Fruit fly (Drosophila melanogaster) whole organism, prepupa: ENCODE measurements around the gene CG4565.

Experiments
- CG10669 ChIP-seq: fragments of 200-800 bp; sonication (Bioruptor generic); optimal IDR thresholded peaks from 3 replicates; lab custom pipeline; 2018; ENCODE audit warnings: missing biosample characterization, mild to moderate bottlenecking, missing genetic modification characterization, moderate library complexity
- CG11294 ChIP-seq: fragments of 200-800 bp; sonication (Bioruptor generic); IDR thresholded peaks from 2 replicates; pipeline ENCODE4 v1.3.6; 2022; ENCODE audit warnings: missing biosample characterization, missing genetic modification characterization
- CG1621 ChIP-seq: fragments of 200-800 bp; sonication (Bioruptor generic); optimal IDR thresholded peaks from 3 replicates; lab custom pipeline; 2018; ENCODE audit warnings: missing biosample characterization, mild to moderate bottlenecking, missing genetic modification characterization
- CG16779 ChIP-seq: fragments of 200-800 bp; sonication (Bioruptor generic); optimal IDR thresholded peaks from 3 replicates; lab custom pipeline; 2017; ENCODE audit warnings: missing biosample characterization, mild to moderate bottlenecking, missing genetic modification characterization
- CG3032 ChIP-seq: fragments of 200-800 bp; optimal IDR thresholded peaks from 2 replicates; lab custom pipeline; 2019; ENCODE audit warnings: missing biosample characterization, mild to moderate bottlenecking, missing genetic modification characterization, moderate library complexity
- CG32006 ChIP-seq: fragments of 200-800 bp; sonication (Bioruptor generic); optimal IDR thresholded peaks from 3 replicates; lab custom pipeline; 2017; ENCODE audit warnings: missing biosample characterization, mild to moderate bottlenecking, missing genetic modification characterization
- CG3919 ChIP-seq: fragments of 200-800 bp; sonication (Bioruptor generic); optimal IDR thresholded peaks from 3 replicates; lab custom pipeline; 2016; ENCODE audit warnings: missing biosample characterization, missing genetic modification characterization
- CG4318 ChIP-seq: fragments of 200-800 bp; sonication (Bioruptor generic); optimal IDR thresholded peaks from 3 replicates; lab custom pipeline; 2017; ENCODE audit warnings: missing biosample characterization, mild to moderate bottlenecking, missing genetic modification characterization
- CG6163 ChIP-seq: fragments of 200-800 bp; sonication (Bioruptor generic); IDR thresholded peaks from 3 replicates; pipeline ENCODE4 v1.3.6; 2022; ENCODE audit warnings: missing biosample characterization, missing genetic modification characterization
- CG6276 ChIP-seq: fragments of 200-800 bp; sonication (Bioruptor generic); optimal IDR thresholded peaks from 2 replicates; lab custom pipeline; 2017; ENCODE audit warnings: missing biosample characterization, mild to moderate bottlenecking, missing genetic modification characterization
- CG6808 ChIP-seq: fragments of 200-800 bp; sonication (Bioruptor generic); optimal IDR thresholded peaks from 3 replicates; lab custom pipeline; 2017; ENCODE audit warnings: missing biosample characterization, missing genetic modification characterization, mild to moderate bottlenecking, moderate library complexity, missing genetic modification reagents
- CG6854 ChIP-seq: fragments of 200-800 bp; sonication (Bioruptor generic); optimal IDR thresholded peaks from 2 replicates; lab custom pipeline; 2017; ENCODE audit warnings: missing biosample characterization, mild to moderate bottlenecking, missing genetic modification characterization
- CG7368 ChIP-seq: fragments of 200-800 bp; sonication (Bioruptor generic); optimal IDR thresholded peaks from 3 replicates; lab custom pipeline; 2016; ENCODE audit warnings: missing biosample characterization, missing genetic modification characterization
- CG8119 ChIP-seq: fragments of 200-800 bp; sonication (Bioruptor generic); IDR thresholded peaks from 3 replicates; pipeline ENCODE4 v1.3.6; 2022; ENCODE audit warnings: missing biosample characterization, missing genetic modification characterization
- CG8319 ChIP-seq: fragments of 200-800 bp; sonication (Bioruptor generic); optimal IDR thresholded peaks from 3 replicates; lab custom pipeline; 2016; ENCODE audit warnings: missing biosample characterization, missing genetic modification characterization
- CG8632 ChIP-seq: fragments of 200-800 bp; sonication (Bioruptor generic); optimal IDR thresholded peaks from 3 replicates; lab custom pipeline; 2016; ENCODE audit warnings: missing biosample characterization, missing genetic modification characterization
- CG9139 ChIP-seq: fragments of 200-800 bp; sonication (Bioruptor generic); optimal IDR thresholded peaks from 3 replicates; lab custom pipeline; 2017; ENCODE audit warnings: missing biosample characterization, mild to moderate bottlenecking, missing genetic modification characterization
- Eip78C ChIP-seq: fragments of 200-800 bp; sonication (Bioruptor generic); peaks from one replicate; lab custom pipeline; 2016; ENCODE audit warnings: missing biosample characterization, missing genetic modification characterization
- Ets21C ChIP-seq: fragments of 200-800 bp; sonication (Bioruptor generic); optimal IDR thresholded peaks from 3 replicates; lab custom pipeline; 2016; ENCODE audit warnings: missing biosample characterization, missing genetic modification characterization
- Ets96B ChIP-seq: fragments of 200-800 bp; optimal IDR thresholded peaks from 2 replicates; lab custom pipeline; 2019; ENCODE audit warnings: missing biosample characterization, mild to moderate bottlenecking, missing genetic modification characterization, moderate library complexity
- Gug ChIP-seq: fragments of 200-800 bp; sonication (Bioruptor generic); IDR thresholded peaks from 2 replicates; pipeline ENCODE4 v1.3.6; 2022; ENCODE audit warnings: missing biosample characterization, missing genetic modification characterization
- Hr38 ChIP-seq: sonication (Bioruptor generic); optimal IDR thresholded peaks from 2 replicates; lab custom pipeline; 2016; ENCODE audit warnings: missing biosample characterization, missing genetic modification characterization
- Hr39 ChIP-seq: fragments of 200-800 bp; sonication (Bioruptor generic); optimal IDR thresholded peaks from 2 replicates; lab custom pipeline; 2016; ENCODE audit warnings: missing biosample characterization, missing genetic modification characterization
- Hr4 ChIP-seq: fragments of 200-800 bp; sonication (Bioruptor generic); optimal IDR thresholded peaks from 3 replicates; lab custom pipeline; 2016; ENCODE audit warnings: missing biosample characterization, missing genetic modification characterization
- Lpt ChIP-seq: fragments of 200-800 bp; sonication (Bioruptor generic); optimal IDR thresholded peaks from 3 replicates; lab custom pipeline; 2016; ENCODE audit warnings: missing biosample characterization, missing genetic modification characterization
- Smox ChIP-seq: fragments of 200-800 bp; sonication (Bioruptor generic); optimal IDR thresholded peaks from 3 replicates; lab custom pipeline; 2016; ENCODE audit warnings: missing biosample characterization, missing genetic modification characterization
- Sox14 ChIP-seq: fragments of 200-800 bp; sonication (Bioruptor generic); optimal IDR thresholded peaks from 3 replicates; lab custom pipeline; 2016; ENCODE audit warnings: missing biosample characterization, missing genetic modification characterization
- cyc ChIP-seq: fragments of 200-800 bp; sonication (Bioruptor generic); optimal IDR thresholded peaks from 3 replicates; lab custom pipeline; 2016; ENCODE audit warnings: missing biosample characterization, missing genetic modification characterization
- dsx ChIP-seq: fragments of 200-800 bp; optimal IDR thresholded peaks from 3 replicates; lab custom pipeline; 2019; ENCODE audit warnings: missing biosample characterization, mild to moderate bottlenecking, missing genetic modification characterization, moderate library complexity; ENCODE audit not compliant: poor library complexity, severe bottlenecking
- esn ChIP-seq: fragments of 200-800 bp; sonication (Bioruptor generic); optimal IDR thresholded peaks from 2 replicates; lab custom pipeline; 2016; ENCODE audit warnings: missing biosample characterization, mild to moderate bottlenecking, missing genetic modification characterization, moderate library complexity
- fd59A ChIP-seq: fragments of 200-800 bp; sonication (Bioruptor generic); optimal IDR thresholded peaks from 2 replicates; lab custom pipeline; 2017; ENCODE audit warnings: missing biosample characterization, mild to moderate bottlenecking, missing genetic modification characterization, missing genetic modification reagents
- fd85E ChIP-seq: fragments of 200-800 bp; sonication (Bioruptor generic); optimal IDR thresholded peaks from 3 replicates; lab custom pipeline; 2016; ENCODE audit warnings: missing biosample characterization, missing genetic modification characterization
- fkh ChIP-seq: fragments of 200-800 bp; sonication (Bioruptor generic); optimal IDR thresholded peaks from 3 replicates; lab custom pipeline; 2017; ENCODE audit warnings: missing biosample characterization, mild to moderate bottlenecking, missing genetic modification characterization, moderate library complexity
- lz ChIP-seq: fragments of 200-800 bp; sonication (Bioruptor generic); optimal IDR thresholded peaks from 3 replicates; lab custom pipeline; 2016; ENCODE audit warnings: missing biosample characterization, missing genetic modification characterization
- net ChIP-seq: fragments of 200-800 bp; sonication (Bioruptor generic); optimal IDR thresholded peaks from 3 replicates; lab custom pipeline; 2016; ENCODE audit warnings: missing biosample characterization, missing genetic modification characterization
- salr ChIP-seq, 2 experiments: fragments of 200-800 bp; sonication (Bioruptor generic); optimal IDR thresholded peaks; 3 replicates each; lab custom pipeline; 2016 to 2018; ENCODE audit warnings: missing biosample characterization in 2 of 2, missing genetic modification characterization in 2 of 2, mild to moderate bottlenecking in 1 of 2
- ss ChIP-seq, 2 experiments: fragments of 200-800 bp; sonication (Bioruptor generic); optimal IDR thresholded peaks; 2 replicates in 1 of 2; 3 replicates in 1 of 2; lab custom pipeline; 2017 to 2018; ENCODE audit warnings: mild to moderate bottlenecking in 2 of 2, missing biosample characterization in 2 of 2, missing genetic modification characterization in 2 of 2, moderate library complexity in 1 of 2
- svp ChIP-seq: fragments of 200-800 bp; sonication (Bioruptor generic); peaks from one replicate; lab custom pipeline; 2016; ENCODE audit warnings: missing biosample characterization, missing genetic modification characterization
- topi ChIP-seq: fragments of 200-800 bp; sonication (Bioruptor generic); optimal IDR thresholded peaks from 3 replicates; lab custom pipeline; 2016; ENCODE audit warnings: missing biosample characterization, missing genetic modification characterization
- vri ChIP-seq: fragments of 200-800 bp; sonication (Bioruptor generic); optimal IDR thresholded peaks from 3 replicates; lab custom pipeline; 2016; ENCODE audit warnings: missing biosample characterization, mild to moderate bottlenecking, missing genetic modification characterization

The CG4565 gene

DNA sequence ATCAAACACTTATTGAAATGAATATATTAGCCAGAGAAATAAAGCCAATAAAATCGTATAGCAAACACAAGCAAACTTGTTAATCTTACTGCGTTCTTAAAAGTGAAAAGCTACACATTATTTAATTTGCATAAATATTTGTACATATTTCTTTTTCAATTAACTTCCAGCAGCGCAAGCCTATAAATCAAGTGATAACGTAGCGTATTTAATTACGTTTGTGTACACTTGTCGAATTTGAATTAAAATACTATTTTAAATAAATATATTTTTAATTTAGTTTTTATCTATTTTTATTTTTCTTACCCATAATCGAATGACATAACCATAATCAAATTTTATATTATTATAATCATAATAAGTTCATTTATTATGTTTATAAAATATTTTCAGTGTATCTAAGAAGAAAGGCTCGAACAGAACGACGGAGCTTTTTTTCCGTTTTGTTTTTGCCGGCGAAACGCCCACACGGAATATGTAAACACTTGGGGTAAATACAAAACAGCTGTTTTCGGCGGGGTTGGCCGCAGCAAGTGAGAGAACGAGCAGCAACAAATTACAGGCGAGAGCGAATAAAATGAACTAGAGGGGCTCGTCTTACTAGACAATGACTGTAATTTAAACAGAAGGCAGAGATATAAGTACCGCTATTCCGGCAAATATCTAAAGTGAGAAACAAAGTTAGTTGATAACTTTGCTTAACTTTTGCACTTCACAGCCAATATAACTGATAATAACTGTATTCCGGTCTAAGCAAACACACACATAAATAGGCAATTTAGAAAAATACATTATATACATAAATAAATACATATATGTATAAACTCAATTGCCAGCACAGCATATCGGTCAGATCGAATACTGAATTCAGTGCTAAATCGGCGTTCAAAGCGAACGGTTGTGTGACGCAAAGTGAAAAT is 23.3 kb downstream of the CG4565 start, which contains the start of gene Sodh2 (continued):
- TF ChIP-seq CG6276 (GFP tag; lab: Kevin White, UChicago) (peak; percentile 56), net (GFP tag; lab: Kevin White, UChicago) (peak; percentile 56), CG4318 (GFP tag; lab: Kevin White, UChicago) (no peak), cyc (GFP tag; lab: Kevin White, UChicago) (peak; percentile 16), salr (GFP tag; optimal IDR thresholded peaks at IDR 0.05; lab: Kevin White, UChicago) (peak in 1 of 2 experiments; percentile 54), Hr39 (peak; percentile 5), CG3032 (peak; percentile 58), CG8632 (peak; percentile 73), Eip78C (GFP tag; lab: Kevin White, UChicago) (peak; percentile 85), CG6854 (peak; percentile 78), Ets21C (GFP tag; lab: Kevin White, UChicago) (peak; percentile 1), CG1621 (no peak), CG10669 (GFP tag; lab: Kevin White, UChicago) (peak; percentile 50), Hr38 (GFP tag; lab: Kevin White, UChicago) (no peak), CG16779 (tag; lab: Kevin White, UChicago) (peak; percentile 45), Ets96B (tag; lab: Kevin White, UChicago) (peak; percentile 58), topi (peak; percentile 46), CG6163 (peak; percentile 66), Lpt (GFP tag; lab: Kevin White, UChicago) (peak; percentile 43), CG8319 (GFP tag; lab: Kevin White, UChicago) (no peak), fd59A (no peak), CG11294 (peak; percentile 65), CG3919 (GFP tag; lab: Kevin White, UChicago) (peak; percentile 52), dsx (peak; percentile 70), CG7368 (GFP tag; lab: Kevin White, UChicago) (peak; percentile 45), Smox (GFP tag; lab: Kevin White, UChicago) (peak; percentile 42), CG32006 (GFP tag; lab: Kevin White, UChicago) (peak; percentile 63)
- TF ChIP-seq, all 60 proteins: peak for 51

DNA sequence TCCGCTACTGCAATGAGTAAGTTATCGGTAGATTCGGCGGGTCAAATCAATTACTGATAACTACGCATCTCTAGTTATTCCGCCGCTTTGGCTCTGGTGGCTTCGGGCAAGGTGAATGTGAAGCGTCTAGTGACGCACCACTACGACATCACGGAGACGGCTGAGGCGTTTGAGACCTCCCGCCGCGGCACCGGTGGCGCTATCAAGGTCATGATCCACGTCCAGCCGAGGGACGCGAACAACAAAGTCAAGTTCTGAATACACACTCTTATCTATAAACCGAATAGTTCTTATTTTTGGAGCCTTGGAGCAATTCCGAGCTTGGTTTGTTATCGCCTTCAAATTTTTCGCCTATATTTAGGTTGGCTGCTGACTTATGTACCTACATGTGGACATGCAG is 25.3 kb downstream of the CG4565 start:
- TF ChIP-seq topi (no peak), svp (GFP tag; lab: Kevin White, UChicago) (peak; percentile 43), fkh (GFP tag; lab: Kevin White, UChicago) (peak; percentile 17), ss (GFP tag; optimal IDR thresholded peaks at IDR 0.05; lab: Kevin White, UChicago) (no peak), Hr4 (GFP tag; lab: Kevin White, UChicago) (no peak), CG6808 (no peak)
- TF ChIP-seq, all 60 proteins: peak for 2

DNA sequence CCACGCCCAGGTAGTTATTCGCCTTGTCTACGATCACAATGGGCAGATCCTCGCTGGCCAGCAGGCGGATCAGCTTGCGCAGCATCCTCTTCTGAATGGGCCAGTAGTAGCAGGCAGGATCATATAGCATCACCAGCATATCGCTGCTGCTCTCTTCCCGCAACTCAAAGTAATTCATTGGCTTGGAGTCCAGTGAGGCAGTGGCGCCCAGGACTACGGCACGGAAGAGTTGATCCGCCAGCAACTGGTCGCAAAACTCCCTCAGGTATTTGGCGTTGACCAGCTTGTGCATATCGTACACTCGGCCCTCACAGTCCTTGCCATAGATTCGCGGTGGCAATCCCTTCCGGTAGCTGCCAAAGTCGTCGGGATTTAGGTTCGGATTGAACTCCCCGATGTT is 26.1 kb downstream of the CG4565 start:
- TF ChIP-seq CG8119 (GFP tag; lab: Robert Waterston, UW) = no peak
- TF ChIP-seq svp (GFP tag; lab: Kevin White, UChicago) = peak; percentile 52

DNA sequence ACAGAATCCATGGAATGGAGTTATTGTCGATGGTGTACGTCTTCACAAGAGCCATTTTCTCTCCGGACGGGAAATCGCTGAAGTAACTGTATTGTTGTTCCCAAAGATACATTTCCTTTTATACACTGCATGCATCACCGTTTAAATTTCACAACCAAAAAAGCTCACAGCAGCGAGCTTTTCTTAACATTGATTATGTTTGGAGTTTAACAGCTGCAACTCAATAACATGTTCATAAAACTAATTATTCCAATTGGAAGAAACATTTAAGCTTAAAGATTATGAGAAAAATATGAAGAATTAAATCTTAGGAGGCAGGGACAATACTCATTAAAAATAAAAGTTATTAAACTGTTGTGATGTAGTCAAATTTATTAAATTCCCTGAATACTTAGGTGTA is 26.7 kb downstream of the CG4565 start, which contains the start of gene CG14695:
TSS of gene CG14695 (minus strand) at position 101 of the 400 bp plus-strand sequence.
- TF ChIP-seq CG11294 (no peak), lz (GFP tag; lab: Kevin White, UChicago) (no peak), Lpt (GFP tag; lab: Kevin White, UChicago) (no peak), Hr38 (GFP tag; lab: Kevin White, UChicago) (no peak), vri (GFP tag; lab: Kevin White, UChicago) (no peak), salr (GFP tag; optimal IDR thresholded peaks at IDR 0.05; lab: Kevin White, UChicago) (no peak), CG6808 (no peak), CG4318 (GFP tag; lab: Kevin White, UChicago) (no peak), Gug (GFP tag; lab: Robert Waterston, UW) (no peak), CG7368 (GFP tag; lab: Kevin White, UChicago) (no peak), fd85E (GFP tag; lab: Kevin White, UChicago) (no peak), Ets96B (tag; lab: Kevin White, UChicago) (no peak), esn (GFP tag; lab: Kevin White, UChicago) (no peak), CG9139 (GFP tag; lab: Kevin White, UChicago) (no peak), Sox14 (GFP tag; lab: Kevin White, UChicago) (no peak)
